ENCODE assay signal across 3 fruit fly cellular contexts in the genomic region with DNA sequence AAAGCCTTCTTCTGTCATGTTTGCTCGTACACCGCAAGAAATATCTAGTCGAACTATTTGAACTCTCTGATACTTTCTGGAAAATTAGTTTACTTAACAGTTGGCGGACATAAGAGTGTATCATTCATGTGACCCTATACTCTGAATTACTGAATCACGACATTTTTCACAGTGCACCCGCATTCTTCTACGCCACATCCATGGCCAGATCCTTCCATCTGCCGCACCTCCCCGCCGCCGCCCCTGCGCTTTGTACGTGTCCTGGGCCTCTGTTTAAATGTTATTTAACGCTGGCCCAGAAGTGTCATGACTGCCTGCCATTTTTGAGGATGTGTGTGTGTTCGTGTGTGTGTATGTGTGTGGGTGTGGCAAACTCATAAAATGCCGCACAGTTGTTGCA.
TF ChIP-seq lines count a peak whose summit lies in the region.

No protein-coding gene starts in this region.

- no peak for TF ChIP-seq CTCF in whole organism, embryonic (GFP tag; optimal IDR thresholded peaks at IDR 0.05; lab: Kevin White, UChicago)

TF ChIP-seq in whole organism, embryonic, 481 proteins besides CTCF, POLR2A, EP300 and RAD21:
- TF ChIP-seq Meics (GFP tag; optimal IDR thresholded peaks at IDR 0.05; lab: Kevin White, UChicago) (no peak), Rfx (GFP tag; IDR thresholded peaks at IDR 0.05; lab: Robert Waterston, UW) (0 out of 2 replicates have a peak, but pooled peaks have one; percentile 32), CG33213 (GFP tag; optimal IDR thresholded peaks at IDR 0.05; lab: Kevin White, UChicago) (no peak), gsb (GFP tag; IDR thresholded peaks at IDR 0.05; lab: Robert Waterston, UW) (0 out of 2 replicates have a peak, but pooled peaks have one; percentile 11), CG13287 (GFP tag; IDR thresholded peaks at IDR 0.05; lab: Robert Waterston, UW; ENCODE audit: partially characterized antibody) (no peak), CG18599 (GFP tag; optimal IDR thresholded peaks at IDR 0.05; lab: Kevin White, UChicago) (peak; percentile 16), ase (GFP tag; IDR thresholded peaks at IDR 0.05; lab: Robert Waterston, UW) (0 out of 3 replicates have a peak, but pooled peaks have one; percentile 10), Med (GFP tag; lab: Kevin White, UChicago) (peak; percentile 65), Ets65A (GFP tag; lab: Kevin White, UChicago) (peak; percentile 64), CG11723 (GFP tag; optimal IDR thresholded peaks at IDR 0.05; lab: Kevin White, UChicago) (no peak), dysf (GFP tag; IDR thresholded peaks at IDR 0.05; lab: Robert Waterston, UW) (0 out of 3 replicates have a peak, but pooled peaks have one; percentile 19), CG7963 (GFP tag; IDR thresholded peaks at IDR 0.05; lab: Robert Waterston, UW; ENCODE audit: partially characterized antibody) (no peak), slbo (GFP tag; IDR thresholded peaks at IDR 0.05; lab: Robert Waterston, UW) (peak; percentile 26; the same call in 1 of the 2 replicates), CG7271 (tag; optimal IDR thresholded peaks at IDR 0.05; lab: Kevin White, UChicago) (no peak), CG5180 (GFP tag; optimal IDR thresholded peaks at IDR 0.05; lab: Kevin White, UChicago) (no peak), CG8290 (GFP tag; optimal IDR thresholded peaks at IDR 0.05; lab: Kevin White, UChicago) (no peak), CG8290 (tag; optimal IDR thresholded peaks at IDR 0.05; lab: Kevin White, UChicago) (peak in 1 of 2 experiments; percentile 37)
TF ChIP-seq in whole organism, embryonic: peak in this region for 9.

TF ChIP-seq in whole organism, prepupa, 60 proteins besides CTCF, POLR2A, EP300 and RAD21:
- TF ChIP-seq svp (GFP tag; lab: Kevin White, UChicago) (peak; percentile 22), CG1621 (tag; optimal IDR thresholded peaks at IDR 0.05; lab: Kevin White, UChicago) (no peak)

TF ChIP-seq in whole organism, wandering third instar larva, 38 proteins besides CTCF, POLR2A, EP300 and RAD21:
- TF ChIP-seq Dfd (GFP tag; optimal IDR thresholded peaks at IDR 0.05; lab: Kevin White, UChicago) (peak; percentile 70), psq (GFP tag; optimal IDR thresholded peaks at IDR 0.05; lab: Kevin White, UChicago) (no peak), woc (GFP tag; optimal IDR thresholded peaks at IDR 0.05; lab: Kevin White, UChicago) (no peak)
TF ChIP-seq in whole organism, wandering third instar larva: peak in this region for 1.
